Fruit fly (Drosophila melanogaster): Measurements from ENCODE around the gene nullo.

The nullo gene

dm6 chrX:7008102-7009087 lies 40.9 kb upstream of the nullo start (continued):
- TF ChIP-seq CG17359 (tag; optimal IDR thresholded peaks at IDR 0.05) (peak; percentile 3), CG11247 (GFP tag; IDR thresholded peaks at IDR 0.05) (peak; percentile 34; the same call in 1 of the 2 replicates), MTF-1 (GFP tag; optimal IDR thresholded peaks at IDR 0.05; ENCODE audit: borderline replicate concordance) (no peak), Dll (GFP tag; IDR thresholded peaks at IDR 0.05; ENCODE audit: partially characterized antibody) (no peak), Sry-δ (GFP tag; optimal IDR thresholded peaks at IDR 0.05) (no peak), CG7271 (tag; optimal IDR thresholded peaks at IDR 0.05) (no peak), lbe (GFP tag; optimal IDR thresholded peaks at IDR 0.05) (peak; percentile 23), Chrac-16 (GFP tag; optimal IDR thresholded peaks at IDR 0.05) (no peak), CG8944 (GFP tag; optimal IDR thresholded peaks at IDR 0.05) (no peak), hkb (optimal IDR thresholded peaks at IDR 0.05) (no peak), hkb (GFP tag; IDR thresholded peaks at IDR 0.05) (peak; percentile 40; the same call in 1 of the 2 replicates), CG18262 (tag; optimal IDR thresholded peaks at IDR 0.05) (no peak), CG7839 (tag; optimal IDR thresholded peaks at IDR 0.05) (peak; percentile 16), Pdp1 (GFP tag; optimal IDR thresholded peaks at IDR 0.05) (peak in 1 of 2 experiments; percentile 32), CG17361 (GFP tag; IDR thresholded peaks at IDR 0.05) (0 out of 3 replicates have a peak, but pooled peaks have one; percentile 9), CG11695 (GFP tag; IDR thresholded peaks at IDR 0.05) (0 out of 3 replicates have a peak, but pooled peaks have one; percentile 37), so (GFP tag; IDR thresholded peaks at IDR 0.05) (no peak), ara (GFP tag; IDR thresholded peaks at IDR 0.05) (no peak), CG13894 (tag; optimal IDR thresholded peaks at IDR 0.05) (no peak), HHEX (GFP tag; optimal IDR thresholded peaks at IDR 0.05) (no peak), HLH3B (GFP tag; IDR thresholded peaks at IDR 0.05) (0 out of 2 replicates have a peak, but pooled peaks have one; percentile 28), ATbp (GFP tag; optimal IDR thresholded peaks at IDR 0.05) (no peak), NC2β (GFP tag; optimal IDR thresholded peaks at IDR 0.05) (no peak), CG16813 (GFP tag; IDR thresholded peaks at IDR 0.05; ENCODE audit: partially characterized antibody) (no peak), phol (tag; optimal IDR thresholded peaks at IDR 0.05) (peak; percentile 15), sqz (GFP tag; optimal IDR thresholded peaks at IDR 0.05) (peak; percentile 13), ind (GFP tag; optimal IDR thresholded peaks at IDR 0.05) (no peak), CG11560 (tag; IDR thresholded peaks at IDR 0.05) (no peak), pum (GFP tag; optimal IDR thresholded peaks at IDR 0.05) (no peak), trh (GFP tag; optimal IDR thresholded peaks at IDR 0.05) (no peak), cato (GFP tag; optimal IDR thresholded peaks at IDR 0.05; ENCODE audit: borderline replicate concordance) (no peak), CG5953 (GFP tag; IDR thresholded peaks at IDR 0.05) (no peak), CG9609 (GFP tag; optimal IDR thresholded peaks at IDR 0.05) (no peak), sd (tag; optimal IDR thresholded peaks at IDR 0.05) (peak; percentile 54), Taf1 (GFP tag; IDR thresholded peaks at IDR 0.05) (no peak), Oli (tag; optimal IDR thresholded peaks at IDR 0.05) (peak; percentile 10), slou (GFP tag; optimal IDR thresholded peaks at IDR 0.05) (no peak), toy (GFP tag; IDR thresholded peaks at IDR 0.05) (no peak), CG9817 (tag; optimal IDR thresholded peaks at IDR 0.05) (no peak), pb (GFP tag; optimal IDR thresholded peaks at IDR 0.05) (no peak), Dek (tag; optimal IDR thresholded peaks at IDR 0.05) (no peak), jing (GFP tag; optimal IDR thresholded peaks at IDR 0.05) (no peak), CG1603 (tag; optimal IDR thresholded peaks at IDR 0.05) (peak; percentile 8), CG34224 (GFP tag; IDR thresholded peaks at IDR 0.05; ENCODE audit: partially characterized antibody) (0 out of 3 replicates have a peak, but pooled peaks have one; percentile 23), Dfd (GFP tag; optimal IDR thresholded peaks at IDR 0.05) (no peak), caup (GFP tag; optimal IDR thresholded peaks at IDR 0.05; ENCODE audit: severe bottlenecking) (no peak), zfh2 (GFP tag; optimal IDR thresholded peaks at IDR 0.05) (no peak), esg (GFP tag; conservative IDR thresholded peaks at IDR 0.05) (no peak)
